Worm (Caenorhabditis elegans): ENCODE data around the gene F59A1.13.

F59A1.13 gene

DNA sequence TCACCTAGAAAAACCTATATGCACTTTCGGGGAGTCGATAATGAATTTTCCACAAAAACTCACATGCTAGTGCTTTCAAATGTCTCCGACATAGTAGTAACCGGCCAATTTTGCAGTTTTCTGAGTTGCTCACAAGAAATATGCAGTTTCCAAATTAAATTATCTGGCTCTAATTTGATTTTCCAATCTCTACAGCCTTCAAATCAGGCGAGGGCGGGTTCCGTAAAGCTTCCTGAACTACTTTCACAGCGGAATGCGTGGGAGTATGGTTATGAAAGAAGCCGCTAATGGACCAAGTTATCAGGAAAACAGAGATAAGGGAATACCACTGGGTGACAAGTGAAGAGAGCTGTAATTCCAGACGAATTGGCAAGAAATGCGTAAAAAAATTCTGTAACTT, 24.9 kb downstream of the F59A1.13 start, which contains the start of gene F59A1.11:
Gene F59A1.11 (minus strand): TSS at position 101 of the 400 bp plus-strand sequence.
- no peak for TF ChIP-seq elt-1 (tag; optimal IDR thresholded peaks at IDR 0.05)
- no peak for TF ChIP-seq ama-1 (optimal IDR thresholded peaks at IDR 0.05)
- no peak for TF ChIP-seq pqm-1 (tag; optimal IDR thresholded peaks at IDR 0.05)
- TF ChIP-seq ceh-82 (tag; optimal IDR thresholded peaks at IDR 0.05), result no peak
- TF ChIP-seq ceh-28 (tag; optimal IDR thresholded peaks at IDR 0.05), result no peak
- no peak for TF ChIP-seq nhr-11 (tag; optimal IDR thresholded peaks at IDR 0.05)
- TF ChIP-seq lsy-12 (tag; optimal IDR thresholded peaks at IDR 0.05), result no peak
- no peak for TF ChIP-seq ceh-9 (tag; optimal IDR thresholded peaks at IDR 0.05)
- no peak for TF ChIP-seq tbx-2 (tag; optimal IDR thresholded peaks at IDR 0.05)
- TF ChIP-seq elt-2 (tag; optimal IDR thresholded peaks at IDR 0.05), result no peak
- TF ChIP-seq lin-15B (tag; optimal IDR thresholded peaks at IDR 0.05), result no peak
- no peak for TF ChIP-seq R02D3.7 (tag; optimal IDR thresholded peaks at IDR 0.05)
- no peak for TF ChIP-seq ceh-16 (tag; optimal IDR thresholded peaks at IDR 0.05)
- TF ChIP-seq nhr-23 (tag; optimal IDR thresholded peaks at IDR 0.05), result no peak
- no peak for TF ChIP-seq nhr-43 (tag; optimal IDR thresholded peaks at IDR 0.05; ENCODE audit: poor library complexity, severe bottlenecking)
- no peak for TF ChIP-seq ZK546.5 (tag; optimal IDR thresholded peaks at IDR 0.05)
- TF ChIP-seq fkh-2 (tag; optimal IDR thresholded peaks at IDR 0.05), result no peak
- TF ChIP-seq unc-39 (tag; optimal IDR thresholded peaks at IDR 0.05), result no peak

ce11 chrV:17664367-17664766, 26.5 kb downstream of the F59A1.13 start:
- TF ChIP-seq pqm-1 (tag; optimal IDR thresholded peaks at IDR 0.05) (no peak), ceh-82 (tag; optimal IDR thresholded peaks at IDR 0.05) (no peak)

DNA sequence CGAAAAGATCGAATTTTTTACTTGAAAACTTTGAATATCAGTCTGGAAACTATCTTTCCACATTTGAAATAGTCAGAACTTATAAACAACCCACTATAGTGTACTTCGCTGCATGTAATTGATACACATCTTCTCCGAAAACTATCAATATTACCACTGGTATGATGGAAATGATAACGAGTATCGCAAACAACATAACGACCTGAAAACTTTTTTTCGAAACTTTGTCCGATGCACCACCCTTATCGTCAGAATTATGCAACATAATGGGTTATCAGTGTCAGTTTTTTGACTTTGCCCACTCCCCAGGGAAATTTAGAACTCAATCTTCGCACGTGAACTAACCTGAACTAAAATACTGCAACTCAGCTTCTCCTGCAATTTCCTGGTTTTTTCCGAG, 28.6 kb downstream of the F59A1.13 start:
- TF ChIP-seq nhr-23 (tag; optimal IDR thresholded peaks at IDR 0.05), result no peak
- TF ChIP-seq pqm-1 (tag; optimal IDR thresholded peaks at IDR 0.05), result peak; percentile 81
- TF ChIP-seq elt-2 (tag; optimal IDR thresholded peaks at IDR 0.05), result peak; percentile 96

ce11 chrV:17660003-17660402, 30.8 kb downstream of the F59A1.13 start, which contains the start of gene dgat-2:
Gene dgat-2 (plus strand): TSS chrV:17660303.
- TF ChIP-seq pha-4 (tag; optimal IDR thresholded peaks at IDR 0.05) (no peak), nhr-77 (tag; optimal IDR thresholded peaks at IDR 0.05) (no peak), aly-2 (tag; optimal IDR thresholded peaks at IDR 0.05) (no peak), lsy-12 (tag; optimal IDR thresholded peaks at IDR 0.05) (no peak), pqm-1 (tag; optimal IDR thresholded peaks at IDR 0.05) (no peak), ztf-4 (tag; optimal IDR thresholded peaks at IDR 0.05) (no peak), nfya-1 (tag; optimal IDR thresholded peaks at IDR 0.05; ENCODE audit: insufficient read depth) (no peak), nhr-237 (tag; optimal IDR thresholded peaks at IDR 0.05) (no peak), unc-62 (GFP tag; optimal IDR thresholded peaks at IDR 0.05) (no peak), egl-5 (tag; optimal IDR thresholded peaks at IDR 0.05) (no peak)

DNA sequence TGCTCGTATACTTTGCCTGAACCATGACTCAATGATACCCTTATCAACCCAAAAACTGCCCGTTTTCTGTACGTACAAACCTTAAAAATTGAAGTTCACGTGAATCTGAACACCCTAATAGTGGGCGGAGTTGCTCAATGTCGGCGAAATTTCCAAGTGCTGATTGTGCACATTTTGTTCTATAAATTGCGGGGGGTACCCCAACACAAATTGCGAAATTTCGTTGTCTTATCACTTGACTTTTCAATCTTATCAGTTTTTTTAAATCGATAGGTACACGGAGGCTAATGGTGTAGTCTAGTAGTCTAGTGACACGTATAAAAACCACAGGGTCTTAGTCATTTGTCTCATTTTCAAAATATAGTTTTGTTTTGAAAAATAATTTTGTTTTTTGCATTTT, 31.6 kb downstream of the F59A1.13 start, which contains the start of gene fbxa-108:
Gene fbxa-108 (minus strand): TSS at position 158 of the 400 bp plus-strand sequence.
- TF ChIP-seq pqm-1 (tag; optimal IDR thresholded peaks at IDR 0.05) (peak; percentile 99), jun-1 (tag; optimal IDR thresholded peaks at IDR 0.05) (peak; percentile 87), pha-4 (tag; optimal IDR thresholded peaks at IDR 0.05) (peak; percentile 71), nhr-23 (tag; optimal IDR thresholded peaks at IDR 0.05) (no peak), skn-1 (tag; optimal IDR thresholded peaks at IDR 0.05) (no peak), nhr-67 (tag; optimal IDR thresholded peaks at IDR 0.05) (no peak), lsy-12 (tag; optimal IDR thresholded peaks at IDR 0.05) (no peak), elt-3 (tag; optimal IDR thresholded peaks at IDR 0.05) (no peak), fos-1 (tag; optimal IDR thresholded peaks at IDR 0.05) (no peak), ceh-9 (tag; optimal IDR thresholded peaks at IDR 0.05) (no peak), egl-27 (tag; optimal IDR thresholded peaks at IDR 0.05) (no peak), sea-2 (GFP tag; optimal IDR thresholded peaks at IDR 0.05) (no peak), snpc-4 (tag; optimal IDR thresholded peaks at IDR 0.05) (peak; percentile 14), ZK546.5 (tag; optimal IDR thresholded peaks at IDR 0.05) (no peak), nhr-237 (tag; optimal IDR thresholded peaks at IDR 0.05) (no peak), ceh-82 (tag; optimal IDR thresholded peaks at IDR 0.05) (no peak), elt-2 (tag; optimal IDR thresholded peaks at IDR 0.05) (peak; percentile 100), ceh-28 (tag; optimal IDR thresholded peaks at IDR 0.05) (peak; percentile 60)

Measured in whole organism, L3 larva.